Worm (Caenorhabditis elegans) whole organism, L1 larva: ENCODE measurements around the gene F13H10.3.
A peak's percentile ranks its signal among the peaks of the same experiment; 100 is the strongest.

ENCODE experiments used
- F16B12.6 ChIP-seq: fragments of 150-350 bp; optimal IDR thresholded peaks from 2 replicates; lab custom pipeline; 2014; ENCODE audit warnings: missing biosample characterization, missing genetic modification characterization
- egl-27 ChIP-seq, 2 experiments: fragments of 150-350 bp in 1 of 2; sonication (generic microtip); optimal IDR thresholded peaks; 3 replicates each; lab custom pipeline; 2017 to 2018; ENCODE audit warnings: missing biosample characterization in 2 of 2, missing genetic modification characterization in 2 of 2, missing genetic modification reagents in 2 of 2
- jun-1 ChIP-seq: fragments of 150-350 bp; optimal IDR thresholded peaks from 2 replicates; lab custom pipeline; 2014; ENCODE audit warnings: missing biosample characterization, missing genetic modification reagents, missing genetic modification characterization
- lin-13 ChIP-seq: fragments of 150-350 bp; optimal IDR thresholded peaks from 2 replicates; lab custom pipeline; 2014; ENCODE audit warnings: missing biosample characterization, missing genetic modification reagents, missing genetic modification characterization
- mep-1 ChIP-seq: fragments of 150-350 bp; optimal IDR thresholded peaks from 2 replicates; lab custom pipeline; 2014; ENCODE audit warnings: missing biosample characterization, missing genetic modification characterization
- nhr-11 ChIP-seq: fragments of 150-350 bp; optimal IDR thresholded peaks from 2 replicates; lab custom pipeline; 2014; ENCODE audit warnings: missing biosample characterization, missing genetic modification characterization
- nhr-77 ChIP-seq: fragments of 150-350 bp; optimal IDR thresholded peaks from 2 replicates; lab custom pipeline; 2014; ENCODE audit warnings: missing biosample characterization, missing genetic modification characterization
- pag-3 ChIP-seq: sonication (generic microtip); optimal IDR thresholded peaks from 2 replicates; lab custom pipeline; 2017; ENCODE audit warnings: missing genetic modification characterization, mild to moderate bottlenecking, missing compliant biosample characterization, antibody characterized with exemption, borderline replicate concordance; ENCODE audit not compliant: insufficient read depth
- zag-1 ChIP-seq: fragments of 150-350 bp; optimal IDR thresholded peaks from 2 replicates; lab custom pipeline; 2014; ENCODE audit warnings: missing biosample characterization, missing genetic modification characterization
- ztf-4 ChIP-seq: fragments of 150-350 bp; optimal IDR thresholded peaks from 2 replicates; lab custom pipeline; 2014; ENCODE audit warnings: missing biosample characterization, missing genetic modification characterization

DNA sequence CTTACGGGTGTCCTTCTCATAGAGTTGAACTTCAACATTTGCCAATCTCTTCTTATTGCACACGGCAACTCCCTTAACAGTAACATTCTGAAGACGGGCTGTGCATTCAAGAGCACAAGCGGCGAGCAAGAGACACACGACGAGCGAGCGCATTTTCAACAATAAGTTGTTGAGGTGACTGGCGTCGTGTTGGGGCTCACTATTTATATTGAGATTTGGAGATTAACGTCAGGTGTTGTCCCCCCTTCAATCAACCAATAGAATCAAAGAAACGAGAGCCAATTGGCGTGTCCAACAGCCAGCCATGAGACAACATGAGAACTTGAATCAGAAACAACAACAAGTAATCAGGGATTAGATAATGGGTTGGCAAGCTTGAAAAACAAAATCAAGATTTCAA is 48.2 kb upstream of the F13H10.3 start, which contains the start of gene ttr-16:
- TF ChIP-seq zag-1: no peak
- TF ChIP-seq F16B12.6: no peak
- no peak for TF ChIP-seq mep-1 (tag; lab: Kevin White, UChicago)
- peak; percentile 21 for TF ChIP-seq ztf-4 (tag; lab: Kevin White, UChicago)
- TF ChIP-seq egl-27 (tag; optimal IDR thresholded peaks at IDR 0.05; lab: Kevin White, UChicago): no peak
- no peak for TF ChIP-seq pag-3 (tag; lab: Kevin White, UChicago)
- no peak for TF ChIP-seq lin-13
- TF ChIP-seq nhr-77 (tag; lab: Kevin White, UChicago): no peak
- TF ChIP-seq jun-1 (tag; lab: Kevin White, UChicago): no peak
- TF ChIP-seq nhr-11 (tag; lab: Kevin White, UChicago): no peak
